Worm (Caenorhabditis elegans): ENCODE results near the gene H06A10.1.

The H06A10.1 gene

ce11 chrX:13541335-13541734, 34.0 kb downstream of the H06A10.1 start:
- TF ChIP-seq Y48G9A.11 (GFP tag; IDR thresholded peaks at IDR 0.05) (no peak), dmd-6 (GFP tag; IDR thresholded peaks at IDR 0.05) (peak; percentile 33), daf-16 (GFP tag; optimal IDR thresholded peaks at IDR 0.05) (no peak), daf-16 (tag; optimal IDR thresholded peaks at IDR 0.05) (peak; percentile 42), mdl-1 (tag; optimal IDR thresholded peaks at IDR 0.05) (peak in 1 of 2 experiments; percentile 32), hif-1 (tag; optimal IDR thresholded peaks at IDR 0.05) (peak in 1 of 2 experiments; percentile 37), mep-1 (tag; optimal IDR thresholded peaks at IDR 0.05) (peak; percentile 32), hlh-30 (tag; optimal IDR thresholded peaks at IDR 0.05; ENCODE audit: insufficient read depth) (peak; percentile 49), aha-1 (tag) (peak; percentile 58), mxl-3 (GFP tag; optimal IDR thresholded peaks at IDR 0.05) (peak; percentile 5), hlh-11 (tag; optimal IDR thresholded peaks at IDR 0.05) (peak; percentile 49), jun-1 (tag; optimal IDR thresholded peaks at IDR 0.05) (no peak), dve-1 (tag; optimal IDR thresholded peaks at IDR 0.05; ENCODE audit: insufficient read depth) (peak; percentile 22), nhr-42 (GFP tag; IDR thresholded peaks at IDR 0.05) (no peak), ama-1 (optimal IDR thresholded peaks at IDR 0.05) (peak; percentile 96), nhr-28 (tag; optimal IDR thresholded peaks at IDR 0.05) (peak; percentile 47)

DNA sequence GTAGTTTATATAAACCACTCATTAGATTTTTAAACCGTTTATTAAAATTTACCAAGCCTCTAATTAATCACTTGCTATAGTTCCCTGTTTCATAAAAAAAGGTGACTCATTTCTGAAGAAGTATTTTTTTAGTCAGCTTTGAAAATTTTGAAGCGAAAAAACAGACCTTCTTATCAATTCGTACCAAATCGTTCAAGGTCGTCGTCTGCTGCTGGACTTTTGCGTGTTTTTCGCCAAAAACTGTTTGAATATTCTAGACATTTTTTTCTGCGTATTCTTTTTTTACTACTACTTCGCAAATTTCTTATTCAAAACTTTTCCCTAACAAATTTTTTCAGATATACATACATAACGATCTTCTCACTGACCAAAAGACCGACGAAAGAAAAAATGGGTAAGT, 34.9 kb downstream of the H06A10.1 start, which contains the start of gene cah-4:
Gene cah-4 (plus strand): TSS at position 339 of the 400 bp plus-strand sequence.
- TF ChIP-seq fkh-10 (GFP tag; optimal IDR thresholded peaks at IDR 0.05) = no peak
- TF ChIP-seq ZK337.2 (GFP tag; IDR thresholded peaks at IDR 0.05) = 0 out of 2 replicates have a peak, but pooled peaks have one; percentile 17
- TF ChIP-seq ama-1 (optimal IDR thresholded peaks at IDR 0.05) = peak; percentile 92
- peak; percentile 69 for TF ChIP-seq aha-1 (tag)

DNA sequence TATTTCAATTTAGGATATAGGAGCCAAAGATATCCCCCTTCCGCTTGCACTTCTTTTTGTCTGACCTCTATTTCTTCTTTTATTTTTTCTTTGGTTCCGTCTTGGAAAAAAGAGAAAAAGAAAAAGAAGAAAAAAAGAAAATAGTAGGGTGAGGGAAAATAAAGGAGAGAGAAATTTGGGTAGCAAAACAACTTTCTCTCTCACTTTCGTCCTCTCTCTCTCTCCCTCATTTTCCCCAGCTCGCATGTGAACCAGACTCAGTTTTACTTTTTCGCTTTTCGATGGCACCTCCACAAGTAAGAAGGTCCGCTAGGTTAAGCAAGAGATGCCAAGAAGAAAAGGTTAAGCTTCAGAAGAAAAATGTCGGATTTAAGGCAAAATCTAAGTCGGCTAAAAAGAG, 35.4 kb downstream of the H06A10.1 start:
- TF ChIP-seq ama-1 (optimal IDR thresholded peaks at IDR 0.05) (peak; percentile 83), attf-4 (tag; optimal IDR thresholded peaks at IDR 0.05) (no peak), F37D6.2 (tag; optimal IDR thresholded peaks at IDR 0.05) (no peak), lin-1 (GFP tag; IDR thresholded peaks at IDR 0.05) (no peak), madf-5 (GFP tag; IDR thresholded peaks at IDR 0.05) (no peak), aha-1 (tag) (peak; percentile 65), zip-2 (tag; optimal IDR thresholded peaks at IDR 0.05) (no peak), ztf-11 (tag; optimal IDR thresholded peaks at IDR 0.05) (no peak), zfp-2 (tag; optimal IDR thresholded peaks at IDR 0.05) (no peak), fkh-10 (GFP tag; optimal IDR thresholded peaks at IDR 0.05) (peak; percentile 25), dmd-6 (GFP tag; IDR thresholded peaks at IDR 0.05) (0 out of 2 replicates have a peak, but pooled peaks have one; percentile 7), fos-1 (tag; optimal IDR thresholded peaks at IDR 0.05) (no peak), tag-97 (GFP tag; IDR thresholded peaks at IDR 0.05) (no peak), nhr-6 (tag; optimal IDR thresholded peaks at IDR 0.05) (no peak), ceh-28 (tag; optimal IDR thresholded peaks at IDR 0.05) (no peak), F10B5.3 (tag; optimal IDR thresholded peaks at IDR 0.05) (no peak), nhr-102 (tag; optimal IDR thresholded peaks at IDR 0.05) (no peak), skn-1 (tag; optimal IDR thresholded peaks at IDR 0.05) (no peak), pha-4 (GFP tag; IDR thresholded peaks at IDR 0.05) (no peak), pha-4 (tag; optimal IDR thresholded peaks at IDR 0.05) (no peak), lin-39 (tag; optimal IDR thresholded peaks at IDR 0.05) (no peak), ctbp-1 (GFP tag; IDR thresholded peaks at IDR 0.05) (no peak), nhr-25 (tag; optimal IDR thresholded peaks at IDR 0.05; ENCODE audit: borderline replicate concordance, insufficient read depth) (no peak), vab-7 (GFP tag; IDR thresholded peaks at IDR 0.05) (no peak), ceh-44 (GFP tag; IDR thresholded peaks at IDR 0.05) (no peak), mep-1 (tag; optimal IDR thresholded peaks at IDR 0.05) (peak; percentile 15), spr-1 (tag; optimal IDR thresholded peaks at IDR 0.05) (no peak), F44E2.7 (GFP tag; IDR thresholded peaks at IDR 0.05) (no peak), lsy-2 (tag; optimal IDR thresholded peaks at IDR 0.05) (peak in 1 of 2 experiments; percentile 8)
